Worm (Caenorhabditis elegans) whole organism, L2 larva: ENCODE data around the gene mex-1.

Experiments used
- F13H6.1 ChIP-seq: sonication (generic microtip); optimal IDR thresholded peaks from 2 replicates; lab custom pipeline; 2016; ENCODE audit warnings: missing genetic modification characterization, missing compliant biosample characterization
- R02D3.7 ChIP-seq: fragments of 150-350 bp; optimal IDR thresholded peaks from 2 replicates; lab custom pipeline; 2014; ENCODE audit warnings: missing biosample characterization, missing genetic modification characterization
- Y55F3AM.14 ChIP-seq: fragments of 200-800 bp; sonication (Bioruptor generic); optimal IDR thresholded peaks from 2 replicates; lab custom pipeline; 2018; ENCODE audit warnings: mild to moderate bottlenecking, missing genetic modification characterization, missing compliant biosample characterization
- ZK546.5 ChIP-seq: sonication (generic microtip); optimal IDR thresholded peaks from 2 replicates; lab custom pipeline; 2017; ENCODE audit warnings: missing biosample characterization, missing genetic modification characterization
- alr-1 ChIP-seq: fragments of 150-350 bp; optimal IDR thresholded peaks from 2 replicates; lab custom pipeline; 2014; ENCODE audit warnings: missing biosample characterization, missing genetic modification characterization
- ama-1 ChIP-seq: fragments of 150-350 bp; optimal IDR thresholded peaks from 2 replicates; lab custom pipeline; 2018; ENCODE audit warnings: inconsistent platforms
- blmp-1 ChIP-seq: sonication (generic microtip); optimal IDR thresholded peaks from 2 replicates; lab custom pipeline; 2017; ENCODE audit warnings: missing genetic modification characterization, mild to moderate bottlenecking, missing compliant biosample characterization, antibody characterized with exemption, moderate library complexity; ENCODE audit not compliant: insufficient read depth
- ceh-82 ChIP-seq: fragments of 150-350 bp; optimal IDR thresholded peaks from 2 replicates; lab custom pipeline; 2014; ENCODE audit warnings: missing biosample characterization, missing genetic modification characterization
- crh-2 ChIP-seq: sonication (generic microtip); optimal IDR thresholded peaks from 2 replicates; lab custom pipeline; 2017; ENCODE audit warnings: missing biosample characterization, missing genetic modification characterization
- egl-27 ChIP-seq: sonication (generic microtip); optimal IDR thresholded peaks from 3 replicates; lab custom pipeline; 2017; ENCODE audit warnings: missing biosample characterization, missing genetic modification reagents, missing genetic modification characterization
- elt-1 ChIP-seq: fragments of 150-350 bp; optimal IDR thresholded peaks from 2 replicates; lab custom pipeline; 2014; ENCODE audit warnings: missing biosample characterization, missing genetic modification characterization
- elt-3 ChIP-seq: sonication (generic microtip); optimal IDR thresholded peaks from 2 replicates; lab custom pipeline; 2017; ENCODE audit warnings: missing biosample characterization, missing genetic modification characterization
- fos-1 ChIP-seq: fragments of 150-350 bp; optimal IDR thresholded peaks from 2 replicates; lab custom pipeline; 2014; ENCODE audit warnings: missing biosample characterization, missing genetic modification characterization
- lin-11 ChIP-seq: fragments of 150-350 bp; sonication (generic microtip); optimal IDR thresholded peaks from 2 replicates; lab custom pipeline; 2014; ENCODE audit warnings: missing biosample characterization, missing genetic modification characterization, inconsistent platforms, mixed read lengths
- lin-13 ChIP-seq: fragments of 150-350 bp; optimal IDR thresholded peaks from 2 replicates; lab custom pipeline; 2014; ENCODE audit warnings: missing biosample characterization, missing genetic modification reagents, missing genetic modification characterization
- mab-5 ChIP-seq: fragments of 150-350 bp; optimal IDR thresholded peaks from 2 replicates; lab custom pipeline; 2014; ENCODE audit warnings: missing biosample characterization, missing genetic modification characterization
- mbf-1 ChIP-seq: sonication (generic microtip); optimal IDR thresholded peaks from 2 replicates; lab custom pipeline; 2017; ENCODE audit warnings: missing biosample characterization, missing genetic modification characterization
- nhr-10 ChIP-seq: sonication (generic microtip); optimal IDR thresholded peaks from 2 replicates; lab custom pipeline; 2017; ENCODE audit warnings: missing biosample characterization, missing genetic modification characterization
- nhr-11 ChIP-seq: fragments of 150-350 bp; optimal IDR thresholded peaks from 2 replicates; lab custom pipeline; 2014; ENCODE audit warnings: missing biosample characterization, missing genetic modification characterization
- nhr-12 ChIP-seq: fragments of 150-350 bp; optimal IDR thresholded peaks from 2 replicates; lab custom pipeline; 2014; ENCODE audit warnings: missing biosample characterization, missing genetic modification characterization
- nhr-21 ChIP-seq: fragments of 150-350 bp; optimal IDR thresholded peaks from 2 replicates; lab custom pipeline; 2014; ENCODE audit warnings: missing biosample characterization, missing genetic modification characterization
- nhr-23 ChIP-seq: fragments of 150-350 bp; optimal IDR thresholded peaks from 2 replicates; lab custom pipeline; 2014; ENCODE audit warnings: missing biosample characterization, missing genetic modification reagents, missing genetic modification characterization
- nhr-237 ChIP-seq: fragments of 150-350 bp; optimal IDR thresholded peaks from 2 replicates; lab custom pipeline; 2014; ENCODE audit warnings: missing biosample characterization, missing genetic modification characterization
- nhr-25 ChIP-seq: fragments of 150-350 bp; sonication (generic microtip); optimal IDR thresholded peaks from 3 replicates; lab custom pipeline; 2014; ENCODE audit warnings: missing biosample characterization, missing genetic modification characterization
- nhr-6 ChIP-seq: fragments of 150-350 bp; optimal IDR thresholded peaks from 2 replicates; lab custom pipeline; 2014; ENCODE audit warnings: missing biosample characterization, missing genetic modification characterization
- nhr-77 ChIP-seq: fragments of 150-350 bp; optimal IDR thresholded peaks from 2 replicates; lab custom pipeline; 2014; ENCODE audit warnings: missing biosample characterization, missing genetic modification characterization
- sma-3 ChIP-seq: sonication (generic microtip); optimal IDR thresholded peaks from 2 replicates; lab custom pipeline; 2016; ENCODE audit warnings: missing genetic modification reagents, missing genetic modification characterization, missing compliant biosample characterization
- sma-9 ChIP-seq, 2 experiments: fragments of 150-350 bp in 1 of 2; sonication (generic microtip) in 1 of 2; optimal IDR thresholded peaks; 2 replicates each; lab custom pipeline; 2014 to 2016; ENCODE audit warnings: missing genetic modification characterization in 2 of 2, mild to moderate bottlenecking in 1 of 2, missing biosample characterization in 1 of 2, missing compliant biosample characterization in 1 of 2, missing genetic modification reagents in 1 of 2, moderate library complexity in 1 of 2
- snpc-4 ChIP-seq: fragments of 150-350 bp; optimal IDR thresholded peaks from 2 replicates; lab custom pipeline; 2014; ENCODE audit warnings: missing biosample characterization, missing genetic modification characterization
- unc-62 ChIP-seq: fragments of 150-350 bp; optimal IDR thresholded peaks from 2 replicates; lab custom pipeline; 2014; ENCODE audit warnings: missing biosample characterization, missing genetic modification reagents, missing genetic modification characterization
- zag-1 ChIP-seq: fragments of 150-350 bp; optimal IDR thresholded peaks from 2 replicates; lab custom pipeline; 2014; ENCODE audit warnings: missing biosample characterization, missing genetic modification characterization
- ztf-1 ChIP-seq: fragments of 200-800 bp; sonication (Bioruptor generic); conservative IDR thresholded peaks from 2 replicates; pipeline ENCODE4 v1.3.6; 2022; ENCODE audit warnings: missing genetic modification characterization, missing compliant biosample characterization
- ztf-11 ChIP-seq: sonication (generic microtip); optimal IDR thresholded peaks from 2 replicates; lab custom pipeline; 2017; ENCODE audit warnings: missing biosample characterization, missing genetic modification characterization
- ztf-4 ChIP-seq: fragments of 150-350 bp; optimal IDR thresholded peaks from 2 replicates; lab custom pipeline; 2014; ENCODE audit warnings: missing biosample characterization, missing genetic modification characterization

Gene mex-1

ce11 chrII:11969033-11969432 lies 596 bp downstream of the mex-1 start:
- TF ChIP-seq unc-62 (GFP tag; lab: Kevin White, UChicago) (no peak), blmp-1 (tag; lab: Kevin White, UChicago) (no peak), R02D3.7 (no peak), snpc-4 (tag; lab: Kevin White, UChicago) (no peak), nhr-23 (tag; lab: Kevin White, UChicago) (no peak), nhr-10 (tag; lab: Kevin White, UChicago) (no peak), nhr-25 (tag; lab: Kevin White, UChicago) (no peak), ztf-11 (tag; lab: Kevin White, UChicago) (no peak), sma-3 (GFP tag; lab: Kevin White, UChicago) (no peak), nhr-6 (tag; lab: Kevin White, UChicago) (no peak), Y55F3AM.14 (GFP tag; lab: Kevin White, UChicago) (no peak), sma-9 (GFP tag; optimal IDR thresholded peaks at IDR 0.05; lab: Kevin White, UChicago) (no peak), sma-9 (tag; optimal IDR thresholded peaks at IDR 0.05; lab: Kevin White, UChicago) (no peak), ZK546.5 (no peak), mbf-1 (tag; lab: Kevin White, UChicago) (no peak), ama-1 (lab: Kevin White, UChicago) (no peak)

ce11 chrII:11971009-11971636 lies 2.7 kb downstream of the mex-1 start:
- TF ChIP-seq ceh-82 (no peak), nhr-11 (tag; lab: Kevin White, UChicago) (no peak), Y55F3AM.14 (GFP tag; lab: Kevin White, UChicago) (no peak), mab-5 (tag; lab: Kevin White, UChicago) (no peak), nhr-21 (no peak), elt-3 (tag; lab: Kevin White, UChicago) (no peak)

- TF ChIP-seq fos-1 (no peak), nhr-237 (tag; lab: Kevin White, UChicago) (no peak), mbf-1 (tag; lab: Kevin White, UChicago) (no peak), snpc-4 (tag; lab: Kevin White, UChicago) (no peak), lin-11 (tag; lab: Kevin White, UChicago) (no peak), crh-2 (tag; lab: Kevin White, UChicago) (no peak), sma-3 (GFP tag; lab: Kevin White, UChicago) (no peak), nhr-10 (tag; lab: Kevin White, UChicago) (no peak), F13H6.1 (no peak), alr-1 (tag; lab: Kevin White, UChicago) (no peak), egl-27 (tag; lab: Kevin White, UChicago) (no peak), elt-1 (tag; lab: Kevin White, UChicago) (no peak)
- TF ChIP-seq, all 48 proteins: peak for 0
Observed at ce11 chrII:11972266-11972665, 3.8 kb downstream of the mex-1 start.

ce11 chrII:11973632-11974031 lies 5.2 kb downstream of the mex-1 start, which contains the start of gene acbp-6:
acbp-6 (minus strand) TSS chrII:11973732.
- TF ChIP-seq egl-27 (tag; lab: Kevin White, UChicago) = no peak
- TF ChIP-seq nhr-11 (tag; lab: Kevin White, UChicago) = no peak
- TF ChIP-seq ZK546.5 = no peak
- no peak for TF ChIP-seq alr-1 (tag; lab: Kevin White, UChicago)
- no peak for TF ChIP-seq lin-13 (GFP tag; lab: Kevin White, UChicago)
- no peak for TF ChIP-seq ama-1 (lab: Kevin White, UChicago)
- no peak for TF ChIP-seq ztf-4 (tag; lab: Kevin White, UChicago)
- no peak for TF ChIP-seq elt-1 (tag; lab: Kevin White, UChicago)
- no peak for TF ChIP-seq nhr-77 (tag; lab: Kevin White, UChicago)
- TF ChIP-seq lin-11 (tag; lab: Kevin White, UChicago) = no peak
- TF ChIP-seq ztf-11 (tag; lab: Kevin White, UChicago) = no peak
- TF ChIP-seq Y55F3AM.14 (GFP tag; lab: Kevin White, UChicago) = no peak
- TF ChIP-seq mbf-1 (tag; lab: Kevin White, UChicago) = no peak
- no peak for TF ChIP-seq nhr-12 (tag; lab: Kevin White, UChicago)
- TF ChIP-seq crh-2 (tag; lab: Kevin White, UChicago) = no peak
- TF ChIP-seq zag-1 = no peak
- no peak for TF ChIP-seq nhr-23 (tag; lab: Kevin White, UChicago)
- no peak for TF ChIP-seq ztf-1 (GFP tag; lab: Robert Waterston, UW)
- no peak for TF ChIP-seq nhr-6 (tag; lab: Kevin White, UChicago)
